Worm (Caenorhabditis elegans): ENCODE results near the gene aqp-3.

DNA sequence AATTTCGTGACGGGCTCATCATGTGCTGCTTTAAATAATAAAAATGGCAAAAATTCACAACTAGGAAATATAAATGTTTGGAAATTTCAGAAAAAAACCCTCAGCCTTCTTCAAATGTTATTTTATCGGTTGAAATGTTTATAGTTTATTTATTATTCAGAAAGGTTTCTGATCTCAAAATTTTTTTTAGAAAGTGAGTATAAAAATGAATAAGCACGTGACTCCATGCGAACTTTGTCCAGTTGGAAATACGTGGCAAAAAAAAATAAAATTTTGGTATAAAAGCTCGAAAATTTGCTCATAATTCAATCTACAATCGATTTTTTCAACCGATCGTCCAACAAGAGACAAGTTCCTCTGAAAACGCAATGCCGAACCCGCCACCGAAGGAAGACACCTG, 16.7 kb downstream of the aqp-3 start, which contains the start of gene nsph-3.1:
- no peak for TF ChIP-seq ham-2 (GFP tag; optimal IDR thresholded peaks at IDR 0.05)
- no peak for TF ChIP-seq elt-1 (tag; optimal IDR thresholded peaks at IDR 0.05; ENCODE audit: borderline replicate concordance, insufficient read depth)
- TF ChIP-seq lsy-2 (tag; optimal IDR thresholded peaks at IDR 0.05): no peak
- no peak for TF ChIP-seq unc-62 (GFP tag; optimal IDR thresholded peaks at IDR 0.05)
- TF ChIP-seq snpc-4 (tag; optimal IDR thresholded peaks at IDR 0.05): no peak
- no peak for TF ChIP-seq nhr-237 (tag; optimal IDR thresholded peaks at IDR 0.05)
- no peak for TF ChIP-seq elt-3 (tag; optimal IDR thresholded peaks at IDR 0.05)
- TF ChIP-seq hlh-1 (tag; optimal IDR thresholded peaks at IDR 0.05): no peak
- TF ChIP-seq blmp-1 (tag; optimal IDR thresholded peaks at IDR 0.05): no peak
